Worm (Caenorhabditis elegans): ENCODE results near the gene F21C10.10.

F21C10.10 gene

ce11 chrV:9128562-9128961 lies 32.5 kb downstream of the F21C10.10 start:
- TF ChIP-seq flt-1 (GFP tag; IDR thresholded peaks at IDR 0.05): no peak
- TF ChIP-seq ztf-23 (GFP tag; IDR thresholded peaks at IDR 0.05): no peak
- TF ChIP-seq cog-1 (tag; optimal IDR thresholded peaks at IDR 0.05): no peak
- TF ChIP-seq T22C8.4 (GFP tag; IDR thresholded peaks at IDR 0.05): no peak
- TF ChIP-seq ztf-29 (GFP tag; IDR thresholded peaks at IDR 0.05): no peak
- TF ChIP-seq tab-1 (GFP tag; IDR thresholded peaks at IDR 0.05): no peak
- TF ChIP-seq ref-1 (GFP tag; conservative IDR thresholded peaks at IDR 0.05): no peak
- no peak for TF ChIP-seq med-1 (GFP tag; optimal IDR thresholded peaks at IDR 0.05; ENCODE audit: insufficient read depth)
- TF ChIP-seq klf-2 (GFP tag; conservative IDR thresholded peaks at IDR 0.05): no peak

- TF ChIP-seq ref-1 (GFP tag; conservative IDR thresholded peaks at IDR 0.05): no peak
- TF ChIP-seq ztf-29 (GFP tag; IDR thresholded peaks at IDR 0.05): no peak
These were observed 34.7 kb downstream of the F21C10.10 start, which contains the start of gene F21C10.19 for ce11 chrV:9130766-9131165. Gene F21C10.19, plus strand, starts transcription at chrV:9131066.

- TF ChIP-seq klf-2 (GFP tag; conservative IDR thresholded peaks at IDR 0.05) (no peak), T22C8.4 (GFP tag; IDR thresholded peaks at IDR 0.05) (no peak), tab-1 (GFP tag; IDR thresholded peaks at IDR 0.05) (no peak), ref-1 (GFP tag; conservative IDR thresholded peaks at IDR 0.05) (no peak), med-1 (GFP tag; optimal IDR thresholded peaks at IDR 0.05; ENCODE audit: insufficient read depth) (no peak), flt-1 (GFP tag; IDR thresholded peaks at IDR 0.05) (no peak), cog-1 (tag; optimal IDR thresholded peaks at IDR 0.05) (no peak)
These were observed 36.0 kb downstream of the F21C10.10 start, which contains the start of gene F21C10.1 for ce11 chrV:9132043-9132442. Gene F21C10.1, plus strand, starts transcription at chrV:9132343.

ce11 chrV:9133950-9134349 lies 37.9 kb downstream of the F21C10.10 start, which contains the start of gene B0222.1:
Gene B0222.1, plus strand, starts transcription at chrV:9134255.
- TF ChIP-seq tab-1 (GFP tag; IDR thresholded peaks at IDR 0.05) (no peak), cog-1 (tag; optimal IDR thresholded peaks at IDR 0.05) (no peak), ztf-29 (GFP tag; IDR thresholded peaks at IDR 0.05) (no peak), ref-1 (GFP tag; conservative IDR thresholded peaks at IDR 0.05) (no peak), flt-1 (GFP tag; IDR thresholded peaks at IDR 0.05) (no peak), ztf-23 (GFP tag; IDR thresholded peaks at IDR 0.05) (no peak), T22C8.4 (GFP tag; IDR thresholded peaks at IDR 0.05) (no peak), med-1 (GFP tag; optimal IDR thresholded peaks at IDR 0.05; ENCODE audit: insufficient read depth) (no peak), klf-2 (GFP tag; conservative IDR thresholded peaks at IDR 0.05) (no peak)

ce11 chrV:9137618-9138017 lies 41.6 kb downstream of the F21C10.10 start, which contains the start of gene pitr-2:
Gene pitr-2, minus strand, starts transcription at chrV:9137718.
- TF ChIP-seq klf-2 (GFP tag; conservative IDR thresholded peaks at IDR 0.05): no peak
- no peak for TF ChIP-seq T22C8.4 (GFP tag; IDR thresholded peaks at IDR 0.05)
- no peak for TF ChIP-seq tab-1 (GFP tag; IDR thresholded peaks at IDR 0.05)
- TF ChIP-seq ztf-23 (GFP tag; IDR thresholded peaks at IDR 0.05): no peak
- TF ChIP-seq med-1 (GFP tag; optimal IDR thresholded peaks at IDR 0.05; ENCODE audit: insufficient read depth): no peak
- no peak for TF ChIP-seq cog-1 (tag; optimal IDR thresholded peaks at IDR 0.05)
- TF ChIP-seq flt-1 (GFP tag; IDR thresholded peaks at IDR 0.05): no peak
- no peak for TF ChIP-seq ref-1 (GFP tag; conservative IDR thresholded peaks at IDR 0.05)
- TF ChIP-seq ztf-29 (GFP tag; IDR thresholded peaks at IDR 0.05): no peak

ce11 chrV:9141297-9141696 lies 45.2 kb downstream of the F21C10.10 start, which contains the start of gene pitr-3:
Gene pitr-3, minus strand, starts transcription at chrV:9141397.
- TF ChIP-seq ref-1 (GFP tag; conservative IDR thresholded peaks at IDR 0.05): no peak
- TF ChIP-seq ztf-29 (GFP tag; IDR thresholded peaks at IDR 0.05): no peak
- TF ChIP-seq cog-1 (tag; optimal IDR thresholded peaks at IDR 0.05): no peak
- TF ChIP-seq med-1 (GFP tag; optimal IDR thresholded peaks at IDR 0.05; ENCODE audit: insufficient read depth): no peak
- TF ChIP-seq klf-2 (GFP tag; conservative IDR thresholded peaks at IDR 0.05): no peak
- TF ChIP-seq ztf-23 (GFP tag; IDR thresholded peaks at IDR 0.05): no peak
- no peak for TF ChIP-seq tab-1 (GFP tag; IDR thresholded peaks at IDR 0.05)
- no peak for TF ChIP-seq flt-1 (GFP tag; IDR thresholded peaks at IDR 0.05)
- TF ChIP-seq T22C8.4 (GFP tag; IDR thresholded peaks at IDR 0.05): no peak

ce11 chrV:9143896-9144295 lies 47.8 kb downstream of the F21C10.10 start:
- no peak for TF ChIP-seq tab-1 (GFP tag; IDR thresholded peaks at IDR 0.05)
- no peak for TF ChIP-seq cog-1 (tag; optimal IDR thresholded peaks at IDR 0.05)
- TF ChIP-seq klf-2 (GFP tag; conservative IDR thresholded peaks at IDR 0.05): no peak
- no peak for TF ChIP-seq med-1 (GFP tag; optimal IDR thresholded peaks at IDR 0.05; ENCODE audit: insufficient read depth)
- no peak for TF ChIP-seq ztf-29 (GFP tag; IDR thresholded peaks at IDR 0.05)
- TF ChIP-seq T22C8.4 (GFP tag; IDR thresholded peaks at IDR 0.05): no peak

- TF ChIP-seq flt-1 (GFP tag; IDR thresholded peaks at IDR 0.05): no peak
These were observed 50.1 kb downstream of the F21C10.10 start for ce11 chrV:9146196-9146595.

Measured in whole organism, midembryonic.